Worm (Caenorhabditis elegans) whole organism, young adult: Measurements from ENCODE around the gene nhr-88.

Experiments
- B0261.1 ChIP-seq: sonication (generic microtip); optimal IDR thresholded peaks from 2 replicates; lab custom pipeline; 2016; ENCODE audit warnings: mild to moderate bottlenecking, missing genetic modification characterization, moderate library complexity, missing compliant biosample characterization
- F33H1.4 ChIP-seq: fragments of 200-800 bp; sonication (Bioruptor generic); IDR thresholded peaks from 2 replicates; pipeline ENCODE4 v1.3.6; 2022; ENCODE audit warnings: missing genetic modification reagents, missing genetic modification characterization, missing compliant biosample characterization
- F37B4.10 ChIP-seq: fragments of 200-800 bp; sonication (Bioruptor generic); IDR thresholded peaks from 2 replicates; pipeline ENCODE4 v1.3.6; 2022; ENCODE audit warnings: missing genetic modification characterization, missing compliant biosample characterization
- F49E8.2 ChIP-seq: sonication (generic microtip); optimal IDR thresholded peaks from 3 replicates; lab custom pipeline; 2017; ENCODE audit warnings: missing genetic modification characterization, mild to moderate bottlenecking, missing compliant biosample characterization, antibody characterized with exemption, moderate library complexity; ENCODE audit not compliant: insufficient read depth
- F52B5.7 ChIP-seq: sonication (generic microtip); optimal IDR thresholded peaks from 2 replicates; lab custom pipeline; 2016; ENCODE audit warnings: mild to moderate bottlenecking, missing genetic modification characterization, missing compliant biosample characterization
- F55B11.4 ChIP-seq: sonication (generic microtip); optimal IDR thresholded peaks from 2 replicates; lab custom pipeline; 2016; ENCODE audit warnings: missing compliant biosample characterization, missing genetic modification characterization, borderline replicate concordance; ENCODE audit not compliant: insufficient read depth
- F57A8.1 ChIP-seq: fragments of 200-800 bp; sonication (Bioruptor generic); optimal IDR thresholded peaks from 2 replicates; lab custom pipeline; 2018; ENCODE audit warnings: mild to moderate bottlenecking, missing genetic modification characterization, moderate library complexity, missing compliant biosample characterization
- Y79H2A.3 ChIP-seq: fragments of 200-800 bp; sonication (Bioruptor generic); conservative IDR thresholded peaks from 2 replicates; pipeline ENCODE4 v1.3.6; 2022; ENCODE audit warnings: missing genetic modification reagents, missing genetic modification characterization, missing compliant biosample characterization
- aptf-2 ChIP-seq: fragments of 200-800 bp; sonication (Bioruptor generic); conservative IDR thresholded peaks from 2 replicates; pipeline ENCODE4 v1.3.6; 2022; ENCODE audit warnings: missing genetic modification reagents, missing genetic modification characterization, missing compliant biosample characterization
- aptf-3 ChIP-seq: fragments of 200-800 bp; sonication (Bioruptor generic); IDR thresholded peaks from 2 replicates; pipeline ENCODE4 v1.3.6; 2022; ENCODE audit warnings: missing genetic modification characterization, missing compliant biosample characterization
- atf-7 ChIP-seq: sonication (generic microtip); optimal IDR thresholded peaks from 2 replicates; lab custom pipeline; 2017; ENCODE audit warnings: mild to moderate bottlenecking, missing genetic modification characterization, missing compliant biosample characterization
- attf-5 ChIP-seq: fragments of 200-800 bp; sonication (Bioruptor generic); optimal IDR thresholded peaks from 2 replicates; lab custom pipeline; 2018; ENCODE audit warnings: mild to moderate bottlenecking, missing genetic modification characterization, missing compliant biosample characterization
- attf-6 ChIP-seq: fragments of 200-800 bp; sonication (Bioruptor generic); IDR thresholded peaks from 2 replicates; pipeline ENCODE4 v1.3.6; 2022; ENCODE audit warnings: missing genetic modification reagents, missing genetic modification characterization, missing compliant biosample characterization
- bed-2 ChIP-seq: fragments of 200-800 bp; sonication (Bioruptor generic); IDR thresholded peaks from 2 replicates; pipeline ENCODE4 v1.3.6; 2022; ENCODE audit warnings: missing genetic modification reagents, missing genetic modification characterization, missing compliant biosample characterization
- ceh-100 ChIP-seq: fragments of 200-800 bp; sonication (Bioruptor generic); IDR thresholded peaks from 2 replicates; pipeline ENCODE4 v1.3.6; 2022; ENCODE audit warnings: missing genetic modification reagents, missing genetic modification characterization, missing compliant biosample characterization
- ceh-27 ChIP-seq: fragments of 200-800 bp; sonication (Bioruptor generic); optimal IDR thresholded peaks from 2 replicates; lab custom pipeline; 2018; ENCODE audit warnings: mild to moderate bottlenecking, missing genetic modification characterization, moderate library complexity, missing compliant biosample characterization
- chd-7 ChIP-seq: sonication (generic microtip); optimal IDR thresholded peaks from 2 replicates; lab custom pipeline; 2016; ENCODE audit warnings: mild to moderate bottlenecking, missing genetic modification characterization, moderate library complexity, missing compliant biosample characterization
- dox-1 ChIP-seq: fragments of 200-800 bp; sonication (Bioruptor generic); IDR thresholded peaks from 2 replicates; pipeline ENCODE4 v1.3.6; 2022; ENCODE audit warnings: missing genetic modification reagents, missing genetic modification characterization, missing compliant biosample characterization
- dpff-1 ChIP-seq: sonication (generic microtip); optimal IDR thresholded peaks from 2 replicates; lab custom pipeline; 2017; ENCODE audit warnings: mild to moderate bottlenecking, missing genetic modification characterization, missing compliant biosample characterization
- efl-1 ChIP-seq: fragments of 150-350 bp; optimal IDR thresholded peaks from 2 replicates; lab custom pipeline; 2014; ENCODE audit warnings: missing biosample characterization, missing genetic modification reagents, missing genetic modification characterization
- egl-18 ChIP-seq: fragments of 200-800 bp; sonication (Bioruptor generic); IDR thresholded peaks from 2 replicates; pipeline ENCODE4 v1.3.6; 2022; ENCODE audit warnings: missing genetic modification reagents, missing genetic modification characterization, missing compliant biosample characterization
- ekl-4 ChIP-seq: fragments of 200-800 bp; sonication (Bioruptor generic); IDR thresholded peaks from 2 replicates; pipeline ENCODE4 v1.3.6; 2022; ENCODE audit warnings: missing genetic modification reagents, missing genetic modification characterization, missing compliant biosample characterization
- gei-17 ChIP-seq: fragments of 200-800 bp; sonication (Bioruptor generic); optimal IDR thresholded peaks from 2 replicates; lab custom pipeline; 2018; ENCODE audit warnings: mild to moderate bottlenecking, missing genetic modification characterization, missing compliant biosample characterization
- lin-26 ChIP-seq: fragments of 200-800 bp; sonication (Bioruptor generic); IDR thresholded peaks from 2 replicates; pipeline ENCODE4 v1.3.6; 2022; ENCODE audit warnings: missing genetic modification reagents, missing genetic modification characterization, missing compliant biosample characterization
- lin-54 ChIP-seq: fragments of 200-800 bp; sonication (Bioruptor generic); optimal IDR thresholded peaks from 2 replicates; lab custom pipeline; 2018; ENCODE audit warnings: mild to moderate bottlenecking, missing genetic modification characterization, missing compliant biosample characterization
- mcd-1 ChIP-seq: fragments of 200-800 bp; sonication (Bioruptor generic); IDR thresholded peaks from 2 replicates; pipeline ENCODE4 v1.3.6; 2022; ENCODE audit warnings: missing genetic modification reagents, missing genetic modification characterization, missing compliant biosample characterization
- mel-28 ChIP-seq: sonication (generic microtip); optimal IDR thresholded peaks from 2 replicates; lab custom pipeline; 2016; ENCODE audit warnings: borderline replicate concordance, mild to moderate bottlenecking, missing genetic modification characterization, missing compliant biosample characterization
- mxl-1 ChIP-seq: sonication (generic microtip); optimal IDR thresholded peaks from 2 replicates; lab custom pipeline; 2016; ENCODE audit warnings: missing genetic modification characterization, missing compliant biosample characterization
- nhr-27 ChIP-seq: fragments of 200-800 bp; sonication (Bioruptor generic); optimal IDR thresholded peaks from 2 replicates; lab custom pipeline; 2018; ENCODE audit warnings: mild to moderate bottlenecking, missing genetic modification characterization, moderate library complexity, missing compliant biosample characterization
- nhr-80 ChIP-seq: sonication (generic microtip); optimal IDR thresholded peaks from 2 replicates; lab custom pipeline; 2016; ENCODE audit warnings: missing genetic modification characterization, missing compliant biosample characterization
- repo-1 ChIP-seq: sonication (generic microtip); optimal IDR thresholded peaks from 2 replicates; lab custom pipeline; 2017; ENCODE audit warnings: mild to moderate bottlenecking, missing genetic modification characterization, missing compliant biosample characterization
- snpc-1.3 ChIP-seq: sonication (generic microtip); optimal IDR thresholded peaks from 2 replicates; lab custom pipeline; 2017; ENCODE audit warnings: missing genetic modification characterization, mild to moderate bottlenecking, missing compliant biosample characterization, antibody characterized with exemption, moderate library complexity, missing genotype, missing genetic modification reagents; ENCODE audit not compliant: insufficient read depth
- snpc-4 ChIP-seq, 5 experiments: fragments of 150-350 bp in 1 of 5; sonication (generic microtip) in 4 of 5; optimal IDR thresholded peaks; 2 replicates each; lab custom pipeline; 2014 to 2018; ENCODE audit warnings: missing genetic modification characterization in 5 of 5, missing biosample characterization in 3 of 5, antibody characterized with exemption in 2 of 5, mild to moderate bottlenecking in 2 of 5, missing compliant biosample characterization in 2 of 5, missing genotype in 2 of 5, moderate library complexity in 2 of 5, missing genetic modification reagents in 1 of 5
- zim-3 ChIP-seq: sonication (generic microtip); optimal IDR thresholded peaks from 2 replicates; lab custom pipeline; 2017; ENCODE audit warnings: mild to moderate bottlenecking, missing genetic modification characterization, moderate library complexity, missing compliant biosample characterization
- ztf-22 ChIP-seq: fragments of 200-800 bp; sonication (Bioruptor generic); optimal IDR thresholded peaks from 2 replicates; lab custom pipeline; 2018; ENCODE audit warnings: mild to moderate bottlenecking, missing genetic modification characterization, moderate library complexity, missing compliant biosample characterization
- ztf-26 ChIP-seq: sonication (generic microtip); optimal IDR thresholded peaks from 2 replicates; lab custom pipeline; 2017; ENCODE audit warnings: missing genetic modification characterization, missing compliant biosample characterization

Gene nhr-88

DNA sequence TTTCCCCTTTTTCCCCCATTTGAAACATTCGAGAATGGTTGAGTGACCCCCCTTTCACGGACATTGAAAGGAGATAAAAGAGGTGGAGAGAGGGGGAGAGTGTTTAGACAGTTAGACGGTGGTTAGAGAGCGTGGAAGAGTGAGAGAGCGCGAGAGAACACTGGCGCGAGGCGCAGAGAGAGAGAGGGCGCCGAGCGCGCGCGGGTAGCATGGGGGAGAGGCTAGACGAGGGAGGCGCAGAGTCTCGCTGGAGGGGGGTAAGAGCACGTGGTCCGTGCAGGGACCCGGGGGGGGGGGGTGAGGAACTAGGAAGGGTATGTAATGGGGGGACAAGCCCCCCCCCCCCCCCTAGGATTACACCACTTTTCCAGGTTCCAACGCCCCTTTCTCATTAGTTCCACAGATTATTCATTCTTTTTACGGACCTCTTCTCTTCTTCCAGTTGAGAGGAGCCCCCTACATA lies 2.5 kb upstream of the nhr-88 start (continued):
- no peak for TF ChIP-seq F49E8.2 (tag; lab: Kevin White, UChicago)
- peak; percentile 85 for TF ChIP-seq gei-17 (GFP tag; lab: Kevin White, UChicago)
- TF ChIP-seq zim-3 (tag; lab: Kevin White, UChicago) = peak; percentile 54
- no peak for TF ChIP-seq snpc-1.3 (tag; lab: Kevin White, UChicago)
- TF ChIP-seq efl-1 (GFP tag; lab: Kevin White, UChicago) = no peak
- no peak for TF ChIP-seq mxl-1 (tag; lab: Kevin White, UChicago)
- TF ChIP-seq egl-18 = peak; percentile 91
- TF ChIP-seq F33H1.4 (GFP tag; lab: Robert Waterston, UW) = no peak; the same call in 1 of the 2 replicates
- TF ChIP-seq repo-1 = peak; percentile 91
- peak; percentile 81 for TF ChIP-seq F52B5.7 (tag; lab: Kevin White, UChicago)
- TF ChIP-seq mcd-1 (GFP tag; lab: Robert Waterston, UW) = peak; percentile 95
- peak; percentile 94 for TF ChIP-seq ekl-4 (GFP tag; lab: Robert Waterston, UW)
- TF ChIP-seq F55B11.4 (tag; lab: Kevin White, UChicago) = no peak
- peak; percentile 75 for TF ChIP-seq lin-26 (GFP tag; lab: Robert Waterston, UW)
- peak; percentile 86 for TF ChIP-seq ceh-100 (GFP tag; lab: Robert Waterston, UW)
- 0 out of 2 replicates have a peak, but pooled peaks have one; percentile 50 for TF ChIP-seq aptf-2 (GFP tag; lab: Robert Waterston, UW)
- no peak for TF ChIP-seq Y79H2A.3 (GFP tag; lab: Robert Waterston, UW)
- TF ChIP-seq ztf-22 (GFP tag; lab: Kevin White, UChicago) = peak; percentile 94
- TF ChIP-seq F37B4.10 = 0 out of 2 replicates have a peak, but pooled peaks have one; percentile 27
- TF ChIP-seq snpc-4 (GFP tag; optimal IDR thresholded peaks at IDR 0.05; lab: Kevin White, UChicago) = no peak
- peak in 2 of 4 experiments; percentile 22 to 54 for TF ChIP-seq snpc-4 (tag; optimal IDR thresholded peaks at IDR 0.05; lab: Kevin White, UChicago)
- TF ChIP-seq F57A8.1 (GFP tag; lab: Kevin White, UChicago) = no peak
- peak; percentile 24 for TF ChIP-seq B0261.1
- peak; percentile 49; the same call in 1 of the 2 replicates for TF ChIP-seq attf-6
- peak; percentile 74 for TF ChIP-seq attf-5 (GFP tag; lab: Kevin White, UChicago)
- peak; percentile 96 for TF ChIP-seq ceh-27 (GFP tag; lab: Kevin White, UChicago)
- TF ChIP-seq chd-7 (tag; lab: Kevin White, UChicago) = peak; percentile 99
- peak; percentile 70 for TF ChIP-seq lin-54 (GFP tag; lab: Kevin White, UChicago)
- TF ChIP-seq mel-28 (tag; lab: Kevin White, UChicago) = peak; percentile 36
- peak; percentile 87 for TF ChIP-seq dpff-1

DNA sequence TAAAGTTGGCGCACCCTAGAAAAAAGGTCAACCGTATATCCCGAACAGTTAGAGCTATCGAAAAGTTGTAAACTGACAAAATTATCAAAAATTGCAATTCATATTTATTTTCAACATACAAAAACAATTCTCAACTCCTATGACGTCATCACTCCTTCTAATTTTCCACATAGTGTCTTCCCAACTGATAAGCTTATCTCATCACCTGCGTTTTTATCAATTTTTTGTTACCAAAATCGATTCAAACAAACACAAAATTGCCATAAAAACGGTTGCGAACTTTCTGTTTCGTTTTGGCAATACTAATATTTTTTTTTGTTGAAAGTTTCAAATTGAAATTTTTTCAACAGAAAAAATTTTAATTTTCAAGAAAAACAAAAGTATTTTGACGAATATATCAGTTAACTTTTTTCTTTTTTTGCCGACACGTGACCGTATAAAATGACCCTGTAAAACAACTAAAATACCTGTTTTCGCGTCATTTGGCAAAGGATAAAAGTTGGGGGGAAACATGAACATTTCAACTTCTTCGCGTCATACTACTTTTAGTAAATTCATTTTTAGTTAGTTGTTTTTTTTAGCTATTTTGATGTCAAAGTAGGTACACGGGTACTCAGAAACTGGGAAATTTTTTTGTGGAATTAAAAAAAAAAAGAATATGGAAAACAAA lies 743 bp upstream of the nhr-88 start:
- TF ChIP-seq dox-1 (GFP tag; lab: Robert Waterston, UW) (0 out of 2 replicates have a peak, but pooled peaks have one; percentile 16), ztf-26 (tag; lab: Kevin White, UChicago) (no peak), mcd-1 (GFP tag; lab: Robert Waterston, UW) (no peak), nhr-80 (tag; lab: Kevin White, UChicago) (peak; percentile 55), ekl-4 (GFP tag; lab: Robert Waterston, UW) (no peak), atf-7 (tag; lab: Kevin White, UChicago) (peak; percentile 87)
- TF ChIP-seq, all 124 proteins: peak for 3

DNA sequence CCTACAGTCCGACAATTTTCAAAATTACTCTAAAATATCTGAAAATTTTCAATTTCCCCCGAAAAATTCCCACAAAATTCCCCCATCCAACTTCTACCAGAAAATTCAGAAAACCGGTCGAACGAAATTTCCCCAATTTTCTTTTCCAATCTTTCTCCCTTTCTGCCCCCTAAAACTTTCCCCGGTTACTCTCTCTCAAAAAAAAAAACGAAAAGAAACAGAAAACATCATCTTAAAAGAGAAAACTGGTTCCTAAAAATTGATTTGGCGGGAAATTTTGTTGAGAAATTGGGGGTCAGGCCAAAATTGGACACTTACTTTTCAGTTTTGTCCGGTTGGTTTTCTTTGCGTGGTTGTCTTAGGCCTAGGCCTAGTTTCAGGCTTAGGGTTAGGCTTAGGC lies 1.2 kb downstream of the nhr-88 start:
- TF ChIP-seq bed-2 (no peak), aptf-3 (no peak), ceh-27 (GFP tag; lab: Kevin White, UChicago) (no peak), nhr-27 (tag; lab: Kevin White, UChicago) (no peak)
